Fruit fly (Drosophila melanogaster) whole organism, pupa: ENCODE measurements around the gene CG4238.

Source experiments
- CG12605 ChIP-seq: fragments of 200-800 bp; sonication (Bioruptor generic); IDR thresholded peaks from 2 replicates; pipeline ENCODE4 v1.3.6; 2022; ENCODE audit warnings: missing biosample characterization, missing genetic modification characterization
- CG34367 ChIP-seq: fragments of 200-800 bp; sonication (Bioruptor generic); optimal IDR thresholded peaks from 2 replicates; lab custom pipeline; 2018; ENCODE audit warnings: missing biosample characterization, mild to moderate bottlenecking, missing genetic modification characterization
- CG8159 ChIP-seq: fragments of 200-800 bp; sonication (Bioruptor generic); optimal IDR thresholded peaks from 3 replicates; lab custom pipeline; 2018; ENCODE audit warnings: missing biosample characterization, mild to moderate bottlenecking, missing genetic modification characterization, moderate library complexity
- CG9948 ChIP-seq: fragments of 200-800 bp; sonication (Bioruptor generic); optimal IDR thresholded peaks from 2 replicates; lab custom pipeline; 2018; ENCODE audit warnings: missing biosample characterization, mild to moderate bottlenecking, missing genetic modification characterization, moderate library complexity
- Snoo ChIP-seq: fragments of 200-800 bp; sonication (Bioruptor generic); optimal IDR thresholded peaks from 3 replicates; lab custom pipeline; 2017; ENCODE audit warnings: missing biosample characterization, mild to moderate bottlenecking, missing genetic modification characterization, inconsistent platforms

DNA sequence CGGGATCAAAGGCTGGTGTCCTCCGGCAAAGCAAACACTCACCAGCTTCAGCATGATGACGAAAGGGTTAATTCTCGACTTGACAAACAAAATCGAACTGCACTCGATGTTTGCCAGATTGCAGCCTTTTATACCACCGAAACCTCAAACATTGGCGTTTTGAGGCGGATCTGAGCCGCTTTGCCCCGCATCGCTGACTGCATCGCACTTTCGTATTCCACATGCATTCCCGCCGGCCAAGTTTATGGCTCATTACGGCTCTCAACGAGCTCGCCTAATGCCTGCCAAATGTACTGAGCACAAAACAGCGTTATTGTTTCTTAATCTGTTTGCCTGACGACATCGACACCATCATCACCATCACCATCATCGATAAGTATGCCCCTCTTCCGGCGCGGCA is 2.6 kb upstream of the CG4238 start, which contains the start of gene CG15353:
- no peak for TF ChIP-seq Snoo (tag; lab: Kevin White, UChicago)
- TF ChIP-seq CG12605 (GFP tag; lab: Robert Waterston, UW): no peak
- no peak for TF ChIP-seq CG8159 (tag; lab: Kevin White, UChicago)
- no peak for TF ChIP-seq CG34367
- no peak for TF ChIP-seq CG9948 (tag; lab: Kevin White, UChicago)
